Fruit fly (Drosophila melanogaster): ENCODE results near the gene CG11889.
A peak's percentile ranks its signal among the peaks of the same experiment; 100 is the strongest.

The CG11889 gene

DNA sequence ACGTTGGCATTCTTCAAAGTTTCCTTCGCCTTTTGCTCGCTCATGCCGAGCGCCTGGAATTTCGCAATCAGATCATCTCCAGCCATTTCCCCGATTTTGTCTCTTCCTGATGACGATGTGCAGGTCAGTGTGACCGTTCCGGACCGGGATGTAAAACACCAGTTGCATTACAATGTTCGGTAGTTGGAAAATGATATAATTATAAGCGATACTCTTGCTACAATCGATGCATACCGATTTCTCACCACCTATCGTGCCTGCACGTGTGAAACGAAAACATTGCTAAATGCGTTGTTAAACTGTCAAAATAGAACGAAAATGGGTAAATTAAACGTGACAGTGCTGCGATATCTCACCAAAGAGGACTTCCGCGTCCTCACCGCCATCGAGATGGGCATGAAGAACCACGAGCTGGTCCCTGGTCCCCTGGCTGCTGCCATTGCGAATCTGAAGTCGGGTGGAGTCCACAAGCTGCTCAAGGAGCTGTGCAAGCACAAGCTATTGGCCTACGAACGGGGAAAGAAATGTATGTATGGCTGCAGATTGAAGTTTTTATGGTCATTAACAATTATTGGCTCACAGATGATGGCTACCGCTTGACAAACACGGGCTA, 4.3 kb upstream of the CG11889 start, which contains the start of the genes GlnRS and RIOK2 (continued):
- peak; percentile 94 for TF ChIP-seq CG9797 (GFP tag; optimal IDR thresholded peaks at IDR 0.05)
- TF ChIP-seq D19B (GFP tag; optimal IDR thresholded peaks at IDR 0.05) = no peak
- peak; percentile 94 for TF ChIP-seq CG30020 (tag; optimal IDR thresholded peaks at IDR 0.05)
- TF ChIP-seq emc (GFP tag; optimal IDR thresholded peaks at IDR 0.05) = no peak
- TF ChIP-seq CG9609 (GFP tag; optimal IDR thresholded peaks at IDR 0.05) = peak; percentile 16
- TF ChIP-seq scrt (GFP tag; optimal IDR thresholded peaks at IDR 0.05) = peak; percentile 95
- TF ChIP-seq Hey (tag; optimal IDR thresholded peaks at IDR 0.05) = no peak
- peak; percentile 75 for TF ChIP-seq CG13624 (GFP tag; optimal IDR thresholded peaks at IDR 0.05)
- no peak for TF ChIP-seq CG11456 (GFP tag; IDR thresholded peaks at IDR 0.05)
- TF ChIP-seq CG2116 (GFP tag; optimal IDR thresholded peaks at IDR 0.05) = peak; percentile 85
- TF ChIP-seq row (GFP tag; IDR thresholded peaks at IDR 0.05) = peak; percentile 74
- no peak for TF ChIP-seq MTF-1 (GFP tag; optimal IDR thresholded peaks at IDR 0.05; ENCODE audit: borderline replicate concordance)
- peak; percentile 97 for TF ChIP-seq unc-4 (GFP tag; IDR thresholded peaks at IDR 0.05; ENCODE audit: partially characterized antibody)
- TF ChIP-seq CG7987 (GFP tag; optimal IDR thresholded peaks at IDR 0.05) = peak; percentile 49
- TF ChIP-seq E2f1 (GFP tag; IDR thresholded peaks at IDR 0.05) = no peak
- TF ChIP-seq Myb (GFP tag; optimal IDR thresholded peaks at IDR 0.05) = peak; percentile 60
- TF ChIP-seq caup (GFP tag; optimal IDR thresholded peaks at IDR 0.05; ENCODE audit: severe bottlenecking) = no peak
- TF ChIP-seq Ada2b (GFP tag; IDR thresholded peaks at IDR 0.05) = no peak
- TF ChIP-seq Fer2 (tag; optimal IDR thresholded peaks at IDR 0.05) = no peak
- no peak for TF ChIP-seq CG3838 (GFP tag; optimal IDR thresholded peaks at IDR 0.05)
- no peak for TF ChIP-seq CG10565 (GFP tag; optimal IDR thresholded peaks at IDR 0.05)
- TF ChIP-seq Dfd (GFP tag; optimal IDR thresholded peaks at IDR 0.05) = peak in 1 of 2 experiments; percentile 79
- TF ChIP-seq CG3995 (GFP tag; optimal IDR thresholded peaks at IDR 0.05) = peak; percentile 50
- TF ChIP-seq Ets65A (GFP tag) = no peak
- TF ChIP-seq chinmo (GFP tag; IDR thresholded peaks at IDR 0.05; ENCODE audit: partially characterized antibody) = peak; percentile 100
- TF ChIP-seq sr (GFP tag; IDR thresholded peaks at IDR 0.05) = no peak
- peak; percentile 34 for TF ChIP-seq Side (GFP tag; optimal IDR thresholded peaks at IDR 0.05)
- TF ChIP-seq Nf-YC (tag; optimal IDR thresholded peaks at IDR 0.05) = no peak
- peak; percentile 93 for TF ChIP-seq sna (GFP tag; IDR thresholded peaks at IDR 0.05; ENCODE audit: partially characterized antibody)
- peak; percentile 91 for TF ChIP-seq CG42726 (GFP tag; IDR thresholded peaks at IDR 0.05; ENCODE audit: partially characterized antibody)
- TF ChIP-seq dati (GFP tag; IDR thresholded peaks at IDR 0.05) = no peak
- peak; percentile 97 for TF ChIP-seq amos (GFP tag; IDR thresholded peaks at IDR 0.05; ENCODE audit: partially characterized antibody)
- no peak for TF ChIP-seq CG16863 (GFP tag; optimal IDR thresholded peaks at IDR 0.05)
- no peak for TF ChIP-seq prd (optimal IDR thresholded peaks at IDR 0.05)
- no peak for TF ChIP-seq prd (GFP tag; IDR thresholded peaks at IDR 0.05)
- TF ChIP-seq Lpt (GFP tag; optimal IDR thresholded peaks at IDR 0.05) = no peak
- no peak for TF ChIP-seq CG5180 (GFP tag; optimal IDR thresholded peaks at IDR 0.05)
- TF ChIP-seq Dip3 (GFP tag; optimal IDR thresholded peaks at IDR 0.05) = no peak
- peak; percentile 99 for TF ChIP-seq dm (GFP tag; optimal IDR thresholded peaks at IDR 0.05)
- peak; percentile 56 for TF ChIP-seq sug (tag; optimal IDR thresholded peaks at IDR 0.05)
- peak; percentile 49; the same call in 1 of the 2 replicates for TF ChIP-seq CG9932 (GFP tag; IDR thresholded peaks at IDR 0.05)
- TF ChIP-seq oc (tag; optimal IDR thresholded peaks at IDR 0.05) = no peak
- TF ChIP-seq HmgZ (tag; optimal IDR thresholded peaks at IDR 0.05) = peak; percentile 86
- TF ChIP-seq NC2β (GFP tag; optimal IDR thresholded peaks at IDR 0.05) = peak; percentile 45
- peak; percentile 81 for TF ChIP-seq trem (tag; optimal IDR thresholded peaks at IDR 0.05)
- TF ChIP-seq pb (GFP tag; optimal IDR thresholded peaks at IDR 0.05) = no peak
- peak; percentile 11 for TF ChIP-seq wek (GFP tag; optimal IDR thresholded peaks at IDR 0.05)
- peak; percentile 91 for TF ChIP-seq gfzf (GFP tag; optimal IDR thresholded peaks at IDR 0.05)
- TF ChIP-seq Max (GFP tag; optimal IDR thresholded peaks at IDR 0.05) = peak; percentile 97
- TF ChIP-seq sob (GFP tag; IDR thresholded peaks at IDR 0.05) = 0 out of 2 replicates have a peak, but pooled peaks have one; percentile 49
